Worm (Caenorhabditis elegans): ENCODE measurements around the gene algn-14.
A peak's percentile ranks its signal among the peaks of the same experiment; 100 is the strongest.

algn-14 gene

DNA sequence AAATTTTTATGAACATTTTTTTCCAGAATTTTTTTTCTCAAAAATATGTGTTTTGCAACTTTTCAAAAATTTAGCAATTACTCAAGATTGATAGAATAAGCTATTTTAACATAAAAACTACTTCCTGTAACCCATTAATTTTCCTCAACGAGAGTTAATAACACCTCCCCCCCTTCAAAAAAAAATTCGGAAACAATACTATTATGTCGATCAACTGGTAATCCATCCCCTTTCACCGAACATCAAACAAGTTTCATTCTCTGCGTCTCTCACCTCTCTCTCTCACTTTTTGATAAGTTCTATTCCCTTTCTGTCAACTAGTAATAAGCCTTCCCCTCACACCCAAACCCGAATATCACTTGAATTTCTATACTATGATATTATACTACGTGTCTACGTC, 19.3 kb downstream of the algn-14 start, which contains the start of gene glct-6:
glct-6 (plus strand) TSS at position 301 of the 400 bp plus-strand sequence.
- TF ChIP-seq flt-1 (GFP tag; IDR thresholded peaks at IDR 0.05) (no peak), T22C8.4 (GFP tag; IDR thresholded peaks at IDR 0.05) (no peak), ztf-23 (GFP tag; IDR thresholded peaks at IDR 0.05) (no peak), med-1 (GFP tag; optimal IDR thresholded peaks at IDR 0.05; ENCODE audit: insufficient read depth) (no peak)

DNA sequence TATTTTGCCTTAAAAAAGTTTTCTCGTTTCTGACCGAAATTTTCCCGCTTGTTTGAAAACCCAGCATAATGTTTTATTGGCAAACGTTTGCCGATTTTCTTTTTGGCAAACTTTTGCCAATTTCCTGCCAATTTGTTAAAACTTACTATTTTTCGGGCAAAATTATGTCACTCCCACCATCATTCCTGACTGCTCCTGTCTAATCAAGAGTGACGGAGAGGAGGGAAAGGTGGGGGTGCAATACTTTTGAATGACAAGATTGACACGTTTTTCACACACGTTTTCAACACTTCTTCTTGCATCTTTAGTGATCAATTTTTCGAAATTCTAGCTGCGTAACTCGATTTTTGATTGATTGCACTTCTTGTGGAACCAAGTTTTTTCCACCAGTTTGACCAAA, 21.7 kb downstream of the algn-14 start:
- TF ChIP-seq ztf-23 (GFP tag; IDR thresholded peaks at IDR 0.05) (no peak), tab-1 (GFP tag; IDR thresholded peaks at IDR 0.05) (no peak), T22C8.4 (GFP tag; IDR thresholded peaks at IDR 0.05) (no peak), cog-1 (tag; optimal IDR thresholded peaks at IDR 0.05) (no peak), ref-1 (GFP tag; conservative IDR thresholded peaks at IDR 0.05) (no peak), flt-1 (GFP tag; IDR thresholded peaks at IDR 0.05) (no peak), ztf-29 (GFP tag; IDR thresholded peaks at IDR 0.05) (no peak), med-1 (GFP tag; optimal IDR thresholded peaks at IDR 0.05; ENCODE audit: insufficient read depth) (no peak), klf-2 (GFP tag; conservative IDR thresholded peaks at IDR 0.05) (no peak)

DNA sequence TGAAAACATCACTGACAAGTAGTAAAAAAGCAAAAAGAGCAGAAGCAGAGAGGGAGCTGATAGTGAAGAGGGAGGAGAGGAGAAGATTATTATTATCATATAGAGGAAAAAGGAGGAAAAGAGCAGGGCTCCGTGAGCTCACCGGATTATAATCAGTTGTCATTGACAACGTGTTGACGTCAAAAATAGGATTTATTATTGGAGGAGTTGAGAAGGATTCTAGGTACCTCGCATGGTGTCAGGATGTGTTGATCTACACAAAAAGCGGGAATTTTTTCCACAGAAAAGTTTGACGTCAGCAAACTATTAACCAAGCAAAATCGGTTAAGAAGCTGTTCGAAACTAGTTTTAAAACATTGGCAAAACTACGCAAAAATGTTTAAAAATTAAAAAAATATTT, 29.1 kb downstream of the algn-14 start:
- TF ChIP-seq ref-1 (GFP tag; conservative IDR thresholded peaks at IDR 0.05) (no peak), ztf-23 (GFP tag; IDR thresholded peaks at IDR 0.05) (no peak), klf-2 (GFP tag; conservative IDR thresholded peaks at IDR 0.05) (no peak), med-1 (GFP tag; optimal IDR thresholded peaks at IDR 0.05; ENCODE audit: insufficient read depth) (no peak), tab-1 (GFP tag; IDR thresholded peaks at IDR 0.05) (no peak), ztf-29 (GFP tag; IDR thresholded peaks at IDR 0.05) (no peak), T22C8.4 (GFP tag; IDR thresholded peaks at IDR 0.05) (no peak), cog-1 (tag; optimal IDR thresholded peaks at IDR 0.05) (no peak), flt-1 (GFP tag; IDR thresholded peaks at IDR 0.05) (no peak)

DNA sequence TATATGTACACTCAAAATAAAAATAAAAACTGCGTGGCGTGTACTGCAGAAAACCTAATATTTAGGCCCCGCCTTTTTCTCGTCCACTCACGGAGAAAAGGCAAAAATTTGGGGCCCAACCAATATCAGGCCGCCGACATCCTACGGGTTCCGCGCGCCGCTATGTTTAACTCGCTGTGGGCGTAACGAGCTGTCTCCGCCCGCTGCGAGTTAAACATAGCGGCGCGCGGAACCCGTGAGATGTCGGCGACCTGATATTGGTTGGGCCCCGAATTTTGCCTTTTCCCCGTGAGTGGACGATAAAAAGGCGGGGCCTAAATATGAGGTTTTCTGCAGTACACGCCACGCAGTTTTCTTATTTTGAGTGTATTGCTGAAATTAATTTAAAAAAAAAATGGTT, 32.0 kb downstream of the algn-14 start:
- 0 out of 2 replicates have a peak, but pooled peaks have one; percentile 8 for TF ChIP-seq flt-1 (GFP tag; IDR thresholded peaks at IDR 0.05)

DNA sequence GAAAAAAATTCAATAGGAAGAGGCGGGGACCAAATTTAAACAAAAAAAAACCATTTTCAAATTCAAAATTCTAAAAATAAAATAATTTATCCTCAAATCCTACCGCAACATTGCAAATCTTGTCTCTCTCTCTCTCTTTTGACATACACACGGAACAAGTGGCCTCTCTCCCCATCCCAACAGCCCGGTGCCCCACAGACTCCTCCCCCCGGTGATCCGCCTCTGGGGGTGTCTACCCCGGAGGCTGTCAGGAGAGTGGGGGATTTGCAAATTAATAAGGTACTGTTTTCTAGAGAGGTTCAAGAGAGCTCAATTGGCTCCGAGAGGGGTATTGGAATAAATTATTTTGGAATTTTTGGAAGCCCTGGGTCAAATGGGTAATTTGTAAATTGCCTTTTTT, 35.5 kb downstream of the algn-14 start:
- TF ChIP-seq flt-1 (GFP tag; IDR thresholded peaks at IDR 0.05) (no peak), med-1 (GFP tag; optimal IDR thresholded peaks at IDR 0.05; ENCODE audit: insufficient read depth) (no peak), tab-1 (GFP tag; IDR thresholded peaks at IDR 0.05) (no peak), ztf-23 (GFP tag; IDR thresholded peaks at IDR 0.05) (no peak), ztf-29 (GFP tag; IDR thresholded peaks at IDR 0.05) (no peak), cog-1 (tag; optimal IDR thresholded peaks at IDR 0.05) (no peak), T22C8.4 (GFP tag; IDR thresholded peaks at IDR 0.05) (no peak), ref-1 (GFP tag; conservative IDR thresholded peaks at IDR 0.05) (no peak), klf-2 (GFP tag; conservative IDR thresholded peaks at IDR 0.05) (no peak)

DNA sequence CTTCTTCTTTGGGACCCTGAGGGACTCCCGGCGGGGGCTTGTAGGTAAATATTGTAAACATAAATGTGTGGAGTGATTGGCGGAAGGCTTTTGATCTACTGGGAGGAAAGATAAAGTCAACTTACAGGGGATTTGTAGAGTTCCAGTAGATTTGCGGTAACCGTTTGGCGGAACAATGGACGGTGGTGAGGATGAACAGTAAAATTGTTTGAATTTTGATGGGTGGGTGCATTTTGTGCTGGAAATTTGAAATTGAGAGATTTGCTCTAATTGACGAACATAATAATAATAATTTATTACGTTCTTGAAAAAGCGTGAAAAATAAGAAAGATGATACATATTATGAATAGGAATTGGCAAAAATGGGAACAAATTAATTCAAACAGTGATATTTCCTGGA, 36.6 kb downstream of the algn-14 start, which contains the start of gene vab-2:
vab-2 (minus strand) TSS at position 238 of the 400 bp plus-strand sequence.
- TF ChIP-seq ztf-29 (GFP tag; IDR thresholded peaks at IDR 0.05) (no peak), cog-1 (tag; optimal IDR thresholded peaks at IDR 0.05) (no peak), flt-1 (GFP tag; IDR thresholded peaks at IDR 0.05) (no peak), ztf-23 (GFP tag; IDR thresholded peaks at IDR 0.05) (no peak), klf-2 (GFP tag; conservative IDR thresholded peaks at IDR 0.05) (no peak), med-1 (GFP tag; optimal IDR thresholded peaks at IDR 0.05; ENCODE audit: insufficient read depth) (no peak), tab-1 (GFP tag; IDR thresholded peaks at IDR 0.05) (no peak)

DNA sequence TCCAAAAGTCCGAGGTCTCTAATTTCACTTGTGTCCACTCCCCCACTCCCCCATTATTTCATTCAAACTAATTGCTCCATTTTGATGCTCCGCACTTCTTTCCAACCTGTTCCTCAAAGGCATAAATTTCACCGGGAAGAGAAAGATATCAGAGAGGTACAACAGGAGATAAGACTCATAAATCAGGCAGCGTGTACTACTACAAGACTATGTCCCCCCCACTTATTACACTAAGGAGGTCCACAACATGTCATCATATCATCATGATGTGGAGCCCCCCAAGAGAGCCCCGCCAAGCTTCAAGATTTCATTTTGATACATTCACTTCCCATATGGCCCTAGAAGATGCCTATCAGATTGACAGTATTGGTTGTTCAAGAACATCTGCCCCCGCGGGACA, 37.8 kb downstream of the algn-14 start:
- TF ChIP-seq flt-1 (GFP tag; IDR thresholded peaks at IDR 0.05) (no peak), ztf-29 (GFP tag; IDR thresholded peaks at IDR 0.05) (no peak), T22C8.4 (GFP tag; IDR thresholded peaks at IDR 0.05) (no peak), med-1 (GFP tag; optimal IDR thresholded peaks at IDR 0.05; ENCODE audit: insufficient read depth) (no peak), klf-2 (GFP tag; conservative IDR thresholded peaks at IDR 0.05) (no peak), ref-1 (GFP tag; conservative IDR thresholded peaks at IDR 0.05) (no peak), tab-1 (GFP tag; IDR thresholded peaks at IDR 0.05) (no peak), ztf-23 (GFP tag; IDR thresholded peaks at IDR 0.05) (no peak), cog-1 (tag; optimal IDR thresholded peaks at IDR 0.05) (no peak)

DNA sequence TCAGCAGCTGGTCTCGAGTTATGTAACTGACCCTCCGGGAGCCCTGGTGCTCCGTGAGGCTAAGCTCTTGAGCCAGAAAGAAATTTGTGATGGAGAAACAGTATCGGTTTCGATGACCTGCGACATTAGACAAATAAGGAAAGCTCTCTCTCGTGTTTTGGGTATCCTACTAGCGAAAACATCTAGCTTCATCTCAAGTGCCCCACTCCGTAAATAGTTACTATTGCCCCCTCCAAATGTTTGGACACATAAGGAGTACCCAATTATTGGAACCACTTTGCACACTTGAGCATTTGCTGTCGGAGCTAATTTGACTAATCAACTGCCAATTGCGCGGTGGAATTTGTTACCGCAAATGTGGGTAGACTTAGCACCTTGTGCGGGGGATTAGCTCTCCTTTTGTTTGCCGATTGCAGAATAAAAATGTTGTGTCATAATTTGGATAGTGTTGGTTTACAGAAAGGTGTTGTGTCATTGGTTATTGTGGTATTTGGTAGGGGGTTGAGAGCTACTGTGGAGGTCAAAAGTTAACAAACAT, 39.1 kb downstream of the algn-14 start:
- TF ChIP-seq flt-1 (GFP tag; IDR thresholded peaks at IDR 0.05) (no peak), cog-1 (tag; optimal IDR thresholded peaks at IDR 0.05) (no peak), tab-1 (GFP tag; IDR thresholded peaks at IDR 0.05) (no peak), klf-2 (GFP tag; conservative IDR thresholded peaks at IDR 0.05) (no peak), ref-1 (GFP tag; conservative IDR thresholded peaks at IDR 0.05) (no peak), T22C8.4 (GFP tag; IDR thresholded peaks at IDR 0.05) (no peak), med-1 (GFP tag; optimal IDR thresholded peaks at IDR 0.05; ENCODE audit: insufficient read depth) (no peak), ztf-29 (GFP tag; IDR thresholded peaks at IDR 0.05) (no peak), ztf-23 (GFP tag; IDR thresholded peaks at IDR 0.05) (no peak)

DNA sequence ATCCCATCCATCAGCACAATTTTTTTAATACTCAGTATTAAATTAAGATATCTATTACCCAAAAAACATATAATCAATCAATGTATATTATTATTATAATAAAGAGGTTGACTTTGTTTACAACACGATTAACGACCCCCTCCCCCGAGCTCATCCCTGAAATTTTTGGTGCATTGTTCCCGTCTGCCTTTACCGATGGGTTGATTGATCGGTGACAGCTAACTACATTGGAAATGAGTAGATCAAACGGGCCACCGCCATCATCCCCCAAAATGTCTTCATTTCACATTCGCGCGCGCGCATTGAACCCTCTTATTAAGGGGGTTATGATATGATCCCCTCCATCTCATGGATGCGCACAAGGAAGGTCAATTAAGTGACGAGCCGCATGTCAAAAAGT, 43.4 kb downstream of the algn-14 start:
- TF ChIP-seq T22C8.4 (GFP tag; IDR thresholded peaks at IDR 0.05) = no peak
- no peak for TF ChIP-seq ztf-29 (GFP tag; IDR thresholded peaks at IDR 0.05)
- TF ChIP-seq med-1 (GFP tag; optimal IDR thresholded peaks at IDR 0.05; ENCODE audit: insufficient read depth) = no peak
- no peak for TF ChIP-seq klf-2 (GFP tag; conservative IDR thresholded peaks at IDR 0.05)
- no peak for TF ChIP-seq cog-1 (tag; optimal IDR thresholded peaks at IDR 0.05)
- TF ChIP-seq ztf-23 (GFP tag; IDR thresholded peaks at IDR 0.05) = no peak
- TF ChIP-seq tab-1 (GFP tag; IDR thresholded peaks at IDR 0.05) = no peak
- no peak for TF ChIP-seq ref-1 (GFP tag; conservative IDR thresholded peaks at IDR 0.05)
- TF ChIP-seq flt-1 (GFP tag; IDR thresholded peaks at IDR 0.05) = no peak

DNA sequence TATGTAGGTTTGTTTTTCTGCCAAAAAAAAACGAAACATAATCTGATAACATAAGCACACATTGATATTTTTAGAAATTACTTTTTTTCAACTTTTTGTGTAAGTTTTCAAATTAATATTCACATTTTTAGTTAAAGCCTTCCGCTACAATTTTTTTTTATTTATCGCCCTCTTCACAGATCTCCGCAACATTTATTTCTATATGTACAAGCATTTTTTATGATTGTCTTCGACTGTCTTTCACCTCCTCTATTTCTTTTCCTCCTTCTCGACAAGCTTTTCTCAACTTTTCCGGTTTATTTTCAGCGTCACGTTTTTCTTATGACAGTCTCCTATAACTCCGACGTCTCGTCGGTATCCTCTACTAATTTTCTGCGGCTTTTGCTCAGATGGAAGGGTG, 47.3 kb downstream of the algn-14 start, which contains the start of gene best-20:
best-20 (plus strand) TSS at position 301 of the 400 bp plus-strand sequence.
- TF ChIP-seq ref-1 (GFP tag; conservative IDR thresholded peaks at IDR 0.05) (no peak), tab-1 (GFP tag; IDR thresholded peaks at IDR 0.05) (no peak), ztf-23 (GFP tag; IDR thresholded peaks at IDR 0.05) (no peak), T22C8.4 (GFP tag; IDR thresholded peaks at IDR 0.05) (no peak), cog-1 (tag; optimal IDR thresholded peaks at IDR 0.05) (no peak), ztf-29 (GFP tag; IDR thresholded peaks at IDR 0.05) (no peak), flt-1 (GFP tag; IDR thresholded peaks at IDR 0.05) (no peak), klf-2 (GFP tag; conservative IDR thresholded peaks at IDR 0.05) (no peak), med-1 (GFP tag; optimal IDR thresholded peaks at IDR 0.05; ENCODE audit: insufficient read depth) (no peak)
